Fruit fly (Drosophila melanogaster) whole organism: Measurements from ENCODE around the gene CG15572.
"Not testable (repeated sequence)": the region's sequence is repeated elsewhere in the genome, so short reads cannot be mapped to it uniquely, and the experiment has no call there.

Source experiments
- CG8478 ChIP-seq: fragments of >200 bp; optimal IDR thresholded peaks from 2 replicates; lab custom pipeline; 2018; ENCODE audit warnings: inconsistent platforms
- Dll ChIP-seq: fragments of >200 bp; optimal IDR thresholded peaks from 2 replicates; lab custom pipeline; 2017
- EcR ChIP-seq, 2 experiments: fragments of >200 bp; optimal IDR thresholded peaks; 2 replicates each; lab custom pipeline; 2017; ENCODE audit warnings: missing biosample characterization in 2 of 2, missing genetic modification characterization in 2 of 2, missing genetic modification reagents in 2 of 2
- pan ChIP-seq: fragments of >200 bp; optimal IDR thresholded peaks from 2 replicates; lab custom pipeline; 2017
- psq ChIP-seq: fragments of >200 bp; optimal IDR thresholded peaks from 2 replicates; lab custom pipeline; 2017
- usp ChIP-seq: fragments of >200 bp; optimal IDR thresholded peaks from 2 replicates; lab custom pipeline; 2017; ENCODE audit warnings: missing biosample characterization, missing genetic modification characterization, mixed read lengths

DNA sequence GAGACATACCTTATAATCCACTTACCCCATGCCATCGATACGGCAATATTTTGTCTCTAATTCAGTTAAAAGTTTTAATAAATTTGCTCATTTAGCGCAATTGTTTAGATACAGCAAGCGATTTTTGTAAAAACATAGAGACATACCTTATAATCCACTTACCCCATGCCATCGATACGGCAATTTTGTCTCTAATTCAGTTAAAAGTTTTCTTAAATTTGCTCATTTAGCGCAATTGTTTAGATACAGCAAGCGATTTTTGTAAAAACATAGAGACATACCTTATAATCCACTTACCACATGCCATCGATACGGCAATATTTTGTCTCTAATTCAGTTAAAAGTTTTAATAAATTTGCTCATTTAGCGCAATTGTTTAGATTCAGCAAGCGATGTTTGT is 50.2 kb downstream of the CG15572 start, which contains the start of gene mei-9:
- not testable (repeated sequence) for TF ChIP-seq pan (lab: Kevin White, UChicago); psq (lab: Kevin White, UChicago); usp; CG8478 (lab: Kevin White, UChicago); EcR (GFP tag; optimal IDR thresholded peaks at IDR 0.05; lab: Kevin White, UChicago); Dll
